Fruit fly (Drosophila melanogaster) whole organism, embryonic: ENCODE data around the gene CG43138.

Source experiments
- B-H2 ChIP-seq: fragments of 200-800 bp; sonication (Bioruptor generic); optimal IDR thresholded peaks from 2 replicates; lab custom pipeline; 2018; ENCODE audit warnings: missing biosample characterization, mild to moderate bottlenecking, missing genetic modification characterization
- CG10543 ChIP-seq: fragments of 200-800 bp; sonication (Bioruptor generic); optimal IDR thresholded peaks from 3 replicates; lab custom pipeline; 2017; ENCODE audit warnings: missing biosample characterization, mild to moderate bottlenecking, missing genetic modification characterization, moderate library complexity
- CG10654 ChIP-seq: fragments of 200-800 bp; sonication (Bioruptor generic); optimal IDR thresholded peaks from 2 replicates; lab custom pipeline; 2016; ENCODE audit warnings: missing biosample characterization, missing genetic modification characterization
- CG10979 ChIP-seq: fragments of 200-800 bp; sonication (Bioruptor generic); optimal IDR thresholded peaks from 2 replicates; lab custom pipeline; 2018; ENCODE audit warnings: missing biosample characterization, mild to moderate bottlenecking, missing genetic modification characterization, moderate library complexity
- CG12071 ChIP-seq: fragments of 200-800 bp; sonication (Bioruptor generic); optimal IDR thresholded peaks from 3 replicates; lab custom pipeline; 2018; ENCODE audit warnings: missing biosample characterization, mild to moderate bottlenecking, missing genetic modification characterization
- CG13296 ChIP-seq: fragments of 200-800 bp; sonication (Bioruptor generic); optimal IDR thresholded peaks from 3 replicates; lab custom pipeline; 2018; ENCODE audit warnings: missing biosample characterization, mild to moderate bottlenecking, missing genetic modification characterization
- CG15269 ChIP-seq: fragments of 200-800 bp; sonication (Bioruptor generic); optimal IDR thresholded peaks from 2 replicates; lab custom pipeline; 2018; ENCODE audit warnings: missing biosample characterization, mild to moderate bottlenecking, missing genetic modification characterization, moderate library complexity
- CG1529 ChIP-seq: fragments of 200-800 bp; sonication (Bioruptor generic); optimal IDR thresholded peaks from 3 replicates; lab custom pipeline; 2018; ENCODE audit warnings: missing biosample characterization, missing genetic modification characterization
- CG15601 ChIP-seq: fragments of 200-800 bp; sonication (Bioruptor generic); optimal IDR thresholded peaks from 3 replicates; lab custom pipeline; 2019; ENCODE audit warnings: missing biosample characterization, mild to moderate bottlenecking, missing genetic modification characterization, moderate library complexity
- CG15696 ChIP-seq: fragments of 200-800 bp; sonication (Bioruptor generic); optimal IDR thresholded peaks from 2 replicates; lab custom pipeline; 2019; ENCODE audit warnings: missing biosample characterization, mild to moderate bottlenecking, missing genetic modification characterization, moderate library complexity
- CG17802 ChIP-seq: fragments of 200-800 bp; sonication (Bioruptor generic); optimal IDR thresholded peaks from 2 replicates; lab custom pipeline; 2018; ENCODE audit warnings: missing biosample characterization, mild to moderate bottlenecking, missing genetic modification characterization, moderate library complexity
- CG18764 ChIP-seq: fragments of 200-800 bp; sonication (Bioruptor generic); optimal IDR thresholded peaks from 3 replicates; lab custom pipeline; 2016; ENCODE audit warnings: missing biosample characterization, missing genetic modification characterization
- CG30020 ChIP-seq: fragments of 200-800 bp; optimal IDR thresholded peaks from 2 replicates; lab custom pipeline; 2019; ENCODE audit warnings: missing biosample characterization, mild to moderate bottlenecking, missing genetic modification characterization, moderate library complexity
- CG30431 ChIP-seq: fragments of 200-800 bp; sonication (Bioruptor generic); optimal IDR thresholded peaks from 2 replicates; lab custom pipeline; 2017; ENCODE audit warnings: missing biosample characterization, missing genetic modification characterization
- CG31441 ChIP-seq: fragments of 200-800 bp; sonication (Bioruptor generic); IDR thresholded peaks from 2 replicates; pipeline ENCODE4 v1.3.6; 2022; ENCODE audit warnings: missing biosample characterization, missing genetic modification characterization
- CG3163 ChIP-seq: fragments of 200-800 bp; sonication (Bioruptor generic); optimal IDR thresholded peaks from 3 replicates; lab custom pipeline; 2016; ENCODE audit warnings: missing biosample characterization, missing genetic modification characterization
- CG32767 ChIP-seq: fragments of 200-800 bp; sonication (Bioruptor generic); IDR thresholded peaks from 2 replicates; pipeline ENCODE4 v1.3.6; 2022; ENCODE audit warnings: missing biosample characterization, missing genetic modification characterization
- CG33557 ChIP-seq: fragments of 200-800 bp; sonication (Bioruptor generic); optimal IDR thresholded peaks from 2 replicates; lab custom pipeline; 2019; ENCODE audit warnings: missing biosample characterization, mild to moderate bottlenecking, missing genetic modification characterization, moderate library complexity
- CG4404 ChIP-seq: fragments of 200-800 bp; sonication (Bioruptor generic); IDR thresholded peaks from 2 replicates; pipeline ENCODE4 v1.3.6; 2022; ENCODE audit warnings: missing biosample characterization, missing genetic modification characterization
- CG4707 ChIP-seq: fragments of 200-800 bp; sonication (Bioruptor generic); optimal IDR thresholded peaks from 2 replicates; lab custom pipeline; 2018; ENCODE audit warnings: missing biosample characterization, mild to moderate bottlenecking, missing genetic modification characterization, moderate library complexity
- CG5180 ChIP-seq: fragments of 200-800 bp; sonication (Bioruptor generic); optimal IDR thresholded peaks from 3 replicates; lab custom pipeline; 2017; ENCODE audit warnings: missing biosample characterization, missing genetic modification characterization, mild to moderate bottlenecking, moderate library complexity, missing genetic modification reagents
- CG5953 ChIP-seq: fragments of 200-800 bp; sonication (Bioruptor generic); IDR thresholded peaks from 2 replicates; pipeline ENCODE4 v1.3.6; 2022; ENCODE audit warnings: missing biosample characterization, missing genetic modification characterization
- CG6254 ChIP-seq: fragments of 200-800 bp; sonication (Bioruptor generic); optimal IDR thresholded peaks from 3 replicates; lab custom pipeline; 2017; ENCODE audit warnings: mild to moderate bottlenecking, missing biosample characterization, missing genetic modification reagents, missing genetic modification characterization
- CG6791 ChIP-seq: fragments of 200-800 bp; sonication (Bioruptor generic); IDR thresholded peaks from 3 replicates; pipeline ENCODE4 v1.3.6; 2022; ENCODE audit warnings: missing biosample characterization, missing genetic modification characterization; ENCODE audit not compliant: partially characterized antibody
- CG7271 ChIP-seq: fragments of 200-800 bp; sonication (Bioruptor generic); optimal IDR thresholded peaks from 2 replicates; lab custom pipeline; 2018; ENCODE audit warnings: missing biosample characterization, mild to moderate bottlenecking, missing genetic modification characterization, moderate library complexity
- CG7372 ChIP-seq: fragments of 200-800 bp; sonication (Bioruptor generic); IDR thresholded peaks from 2 replicates; pipeline ENCODE4 v1.3.6; 2022; ENCODE audit warnings: missing biosample characterization, missing genetic modification characterization
- CG7928 ChIP-seq: fragments of 200-800 bp; sonication (Bioruptor generic); optimal IDR thresholded peaks from 2 replicates; lab custom pipeline; 2017; ENCODE audit warnings: missing biosample characterization, mild to moderate bottlenecking, missing genetic modification characterization
- CG8388 ChIP-seq: fragments of 200-800 bp; sonication (Bioruptor generic); optimal IDR thresholded peaks from 2 replicates; lab custom pipeline; 2019; ENCODE audit warnings: missing biosample characterization, mild to moderate bottlenecking, missing genetic modification characterization, moderate library complexity
- CG9797 ChIP-seq: fragments of 200-800 bp; sonication (Bioruptor generic); optimal IDR thresholded peaks from 3 replicates; lab custom pipeline; 2018; ENCODE audit warnings: missing biosample characterization, mild to moderate bottlenecking, missing genetic modification characterization
- CHES-1-like ChIP-seq: fragments of 200-800 bp; sonication (Bioruptor generic); optimal IDR thresholded peaks from 2 replicates; lab custom pipeline; 2016; ENCODE audit warnings: missing biosample characterization, missing genetic modification characterization
- Chrac-16 ChIP-seq: fragments of 200-800 bp; sonication (Bioruptor generic); optimal IDR thresholded peaks from 3 replicates; lab custom pipeline; 2016; ENCODE audit warnings: missing biosample characterization, missing genetic modification characterization
- Hey ChIP-seq: fragments of 200-800 bp; sonication (Bioruptor generic); optimal IDR thresholded peaks from 3 replicates; lab custom pipeline; 2018; ENCODE audit warnings: missing biosample characterization, mild to moderate bottlenecking, missing genetic modification characterization
- Hmx ChIP-seq: fragments of 200-800 bp; sonication (Bioruptor generic); optimal IDR thresholded peaks from 2 replicates; lab custom pipeline; 2016; ENCODE audit warnings: missing biosample characterization, missing genetic modification characterization
- Hr78 ChIP-seq, 2 experiments: fragments of 200-800 bp in 1 of 2; fragments of >200 bp in 1 of 2; sonication (Bioruptor generic) in 1 of 2; optimal IDR thresholded peaks; 2 replicates each; lab custom pipeline; 2017 to 2019; ENCODE audit warnings: missing biosample characterization in 2 of 2, missing genetic modification characterization in 2 of 2, mild to moderate bottlenecking in 1 of 2, moderate library complexity in 1 of 2
- Lpt ChIP-seq: fragments of >200 bp; optimal IDR thresholded peaks from 2 replicates; lab custom pipeline; 2018; ENCODE audit warnings: missing biosample characterization, missing genetic modification characterization
- Med ChIP-seq: fragments of 200-800 bp; sonication (Bioruptor generic); peaks from one replicate; lab custom pipeline; 2016; ENCODE audit warnings: missing biosample characterization, missing genetic modification characterization, mild to moderate bottlenecking, inconsistent platforms, moderate library complexity
- Nf-YC ChIP-seq: fragments of 200-800 bp; optimal IDR thresholded peaks from 3 replicates; lab custom pipeline; 2019; ENCODE audit warnings: missing biosample characterization, mild to moderate bottlenecking, missing genetic modification characterization, moderate library complexity
- Sox100B ChIP-seq: fragments of 200-800 bp; sonication (Bioruptor generic); optimal IDR thresholded peaks from 3 replicates; lab custom pipeline; 2018; ENCODE audit warnings: missing biosample characterization, mild to moderate bottlenecking, missing genetic modification characterization
- Sox102F ChIP-seq: fragments of 200-800 bp; sonication (Bioruptor generic); optimal IDR thresholded peaks from 2 replicates; lab custom pipeline; 2018; ENCODE audit warnings: missing biosample characterization, mild to moderate bottlenecking, missing genetic modification characterization, moderate library complexity
- Tbp ChIP-seq: fragments of >200 bp; optimal IDR thresholded peaks from 2 replicates; lab custom pipeline; 2018; ENCODE audit warnings: missing biosample characterization, missing genetic modification characterization
- cas ChIP-seq: fragments of 200-800 bp; sonication (Bioruptor generic); IDR thresholded peaks from 2 replicates; pipeline ENCODE4 v1.3.6; 2022; ENCODE audit warnings: missing biosample characterization, missing genetic modification characterization
- chm ChIP-seq: fragments of 200-800 bp; sonication (Bioruptor generic); IDR thresholded peaks from 2 replicates; pipeline ENCODE4 v1.3.6; 2022; ENCODE audit warnings: missing biosample characterization, missing genetic modification characterization
- fu2 ChIP-seq: fragments of 200-800 bp; sonication (Bioruptor generic); optimal IDR thresholded peaks from 2 replicates; lab custom pipeline; 2016; ENCODE audit warnings: missing biosample characterization, missing genetic modification characterization
- kni ChIP-seq: fragments of 200-800 bp; sonication (Bioruptor generic); optimal IDR thresholded peaks from 3 replicates; lab custom pipeline; 2017; ENCODE audit warnings: mild to moderate bottlenecking, missing biosample characterization, missing genetic modification reagents, missing genetic modification characterization
- luna ChIP-seq: fragments of 200-800 bp; sonication (Bioruptor generic); optimal IDR thresholded peaks from 2 replicates; lab custom pipeline; 2016; ENCODE audit warnings: missing biosample characterization, missing genetic modification characterization
- nom ChIP-seq: fragments of 200-800 bp; sonication (Bioruptor generic); optimal IDR thresholded peaks from 2 replicates; lab custom pipeline; 2017; ENCODE audit warnings: missing biosample characterization, missing genetic modification characterization, mild to moderate bottlenecking, moderate library complexity, missing genetic modification reagents
- otp ChIP-seq: fragments of 200-800 bp; sonication (Bioruptor generic); IDR thresholded peaks from 3 replicates; pipeline ENCODE4, ENCODE4 v1.3.6; 2022; ENCODE audit warnings: missing biosample characterization, missing genetic modification characterization
- sug ChIP-seq: fragments of 200-800 bp; optimal IDR thresholded peaks from 2 replicates; lab custom pipeline; 2019; ENCODE audit warnings: missing biosample characterization, mild to moderate bottlenecking, missing genetic modification characterization, moderate library complexity
- tio ChIP-seq: fragments of 200-800 bp; sonication (Bioruptor generic); optimal IDR thresholded peaks from 2 replicates; lab custom pipeline; 2017; ENCODE audit warnings: missing biosample characterization, missing genetic modification characterization, inconsistent platforms
- usp ChIP-seq: fragments of >200 bp; optimal IDR thresholded peaks from 2 replicates; lab custom pipeline; 2017; ENCODE audit warnings: missing biosample characterization, missing genetic modification characterization
- zfh1 ChIP-seq: fragments of 200-800 bp; sonication (Bioruptor generic); IDR thresholded peaks from 3 replicates; pipeline ENCODE4 v1.3.6; 2022; ENCODE audit warnings: missing biosample characterization, missing genetic modification characterization

Gene CG43138

DNA sequence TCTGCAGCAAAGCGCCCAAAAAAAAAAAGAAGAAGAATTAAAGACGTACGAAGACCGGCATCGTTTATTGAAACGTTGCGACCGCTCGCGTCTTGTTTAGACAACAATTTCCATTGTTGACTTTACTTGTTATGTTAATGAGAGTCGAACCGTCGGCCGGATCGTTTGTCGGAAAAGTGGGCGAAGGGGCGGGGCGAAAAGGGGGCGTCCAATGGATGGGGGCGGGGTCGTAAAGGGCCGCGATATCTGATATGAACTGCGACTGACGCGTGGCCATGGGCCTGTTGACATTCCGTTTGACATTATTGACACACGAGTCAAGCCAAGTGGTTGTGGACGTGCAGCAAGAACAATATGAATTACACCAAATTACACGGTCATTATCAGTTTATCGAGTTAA is 25.3 kb downstream of the CG43138 start (continued):
- no peak for TF ChIP-seq nom (GFP tag; lab: Kevin White, UChicago)
- no peak for TF ChIP-seq CHES-1-like (GFP tag; lab: Kevin White, UChicago)
- 0 out of 2 replicates have a peak, but pooled peaks have one; percentile 20 for TF ChIP-seq CG32767 (GFP tag; lab: Robert Waterston, UW)
- peak; percentile 56 for TF ChIP-seq CG6254 (GFP tag; lab: Kevin White, UChicago)
- no peak for TF ChIP-seq CG4707 (GFP tag; lab: Kevin White, UChicago)
- TF ChIP-seq CG18764 (GFP tag; lab: Kevin White, UChicago) = no peak
- no peak for TF ChIP-seq fu2
- peak; percentile 20 for TF ChIP-seq CG10979 (tag; lab: Kevin White, UChicago)
- no peak for TF ChIP-seq CG8388
- no peak for TF ChIP-seq CG13296 (GFP tag; lab: Kevin White, UChicago)
- no peak for TF ChIP-seq Chrac-16 (GFP tag; lab: Kevin White, UChicago)
- TF ChIP-seq CG30020 (tag; lab: Kevin White, UChicago) = no peak
- TF ChIP-seq CG10654 (GFP tag; lab: Kevin White, UChicago) = no peak
- peak; percentile 37 for TF ChIP-seq CG10543 (GFP tag; lab: Kevin White, UChicago)
- no peak for TF ChIP-seq CG7372 (GFP tag; lab: Robert Waterston, UW)
- no peak for TF ChIP-seq CG30431
- TF ChIP-seq CG15696 (tag; lab: Kevin White, UChicago) = peak; percentile 84
- no peak for TF ChIP-seq Hmx
- no peak for TF ChIP-seq cas (GFP tag; lab: Robert Waterston, UW)
- no peak for TF ChIP-seq sug (tag; lab: Kevin White, UChicago)
- TF ChIP-seq CG5953 (GFP tag; lab: Robert Waterston, UW) = 0 out of 2 replicates have a peak, but pooled peaks have one; percentile 23
- peak; percentile 24 for TF ChIP-seq Med (GFP tag; lab: Kevin White, UChicago)
- TF ChIP-seq CG15601 (tag; lab: Kevin White, UChicago) = peak; percentile 68
- TF ChIP-seq CG3163 (GFP tag; lab: Kevin White, UChicago) = no peak
- TF ChIP-seq CG12071 = peak; percentile 34
- TF ChIP-seq otp = peak; percentile 82
- peak; percentile 78; the same call in 1 of the 2 replicates for TF ChIP-seq chm (GFP tag; lab: Robert Waterston, UW)
- peak; percentile 51 for TF ChIP-seq Sox102F (GFP tag; lab: Kevin White, UChicago)
- TF ChIP-seq CG1529 (GFP tag; lab: Kevin White, UChicago) = peak; percentile 42
- TF ChIP-seq Nf-YC (tag; lab: Kevin White, UChicago) = peak; percentile 2
- peak; percentile 64 for TF ChIP-seq Sox100B (GFP tag; lab: Kevin White, UChicago)
- peak; percentile 30 for TF ChIP-seq CG15269 (tag; lab: Kevin White, UChicago)
- TF ChIP-seq Hey (tag; lab: Kevin White, UChicago) = peak; percentile 54
- peak; percentile 92 for TF ChIP-seq kni
- TF ChIP-seq usp (GFP tag; lab: Kevin White, UChicago) = no peak
- TF ChIP-seq zfh1 (GFP tag; lab: Robert Waterston, UW) = peak; percentile 47; the same call in 1 of the 3 replicates
- no peak for TF ChIP-seq CG7271 (tag; lab: Kevin White, UChicago)
- no peak for TF ChIP-seq tio (GFP tag; lab: Kevin White, UChicago)
- no peak for TF ChIP-seq Lpt
- no peak for TF ChIP-seq CG9797 (GFP tag; lab: Kevin White, UChicago)
- no peak for TF ChIP-seq CG7928 (GFP tag; lab: Kevin White, UChicago)
- no peak for TF ChIP-seq CG17802 (tag; lab: Kevin White, UChicago)
- TF ChIP-seq CG4404 (GFP tag; lab: Robert Waterston, UW) = no peak
- TF ChIP-seq Hr78 (GFP tag; optimal IDR thresholded peaks at IDR 0.05; lab: Kevin White, UChicago) = peak in 1 of 2 experiments; percentile 65
- TF ChIP-seq Tbp (GFP tag; lab: Kevin White, UChicago) = no peak
- TF ChIP-seq CG31441 (GFP tag; lab: Robert Waterston, UW) = peak; percentile 28; the same call in 1 of the 2 replicates
- TF ChIP-seq CG33557 (GFP tag; lab: Kevin White, UChicago) = peak; percentile 77
- no peak for TF ChIP-seq CG6791
- no peak for TF ChIP-seq B-H2
- TF ChIP-seq luna (GFP tag; lab: Kevin White, UChicago) = no peak
- peak; percentile 4 for TF ChIP-seq CG5180 (GFP tag; lab: Kevin White, UChicago)
